Worm (Caenorhabditis elegans): Measurements from ENCODE around the gene lsm-5.

Gene lsm-5

DNA sequence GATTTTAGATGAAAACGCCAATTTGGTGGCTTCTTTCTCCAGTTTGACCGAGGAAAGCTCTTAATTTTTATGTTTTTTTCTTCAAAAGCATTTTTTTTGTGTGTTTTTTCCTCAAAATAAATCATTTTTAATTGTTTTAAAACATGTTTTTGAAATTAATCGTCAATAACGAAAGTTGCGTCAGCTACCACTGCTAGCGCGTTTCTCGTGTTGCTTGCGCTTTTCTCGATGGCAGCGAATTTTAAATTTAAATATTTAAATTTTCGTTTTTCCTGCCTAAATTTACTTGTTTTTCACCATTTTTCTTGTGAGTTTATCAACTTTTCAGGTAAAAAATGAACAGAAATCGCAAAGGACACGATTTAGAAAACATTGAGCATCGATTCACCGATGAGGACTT lies 32.3 kb upstream of the lsm-5 start, which contains the start of gene prde-1:
prde-1 (plus strand) TSS at position 322 of the 400 bp plus-strand sequence.
- TF ChIP-seq egl-27 (tag; optimal IDR thresholded peaks at IDR 0.05) (no peak), nhr-102 (tag; optimal IDR thresholded peaks at IDR 0.05) (no peak), F49E8.2 (tag; optimal IDR thresholded peaks at IDR 0.05; ENCODE audit: borderline replicate concordance) (peak; percentile 50), mdl-1 (tag; optimal IDR thresholded peaks at IDR 0.05) (no peak)

DNA sequence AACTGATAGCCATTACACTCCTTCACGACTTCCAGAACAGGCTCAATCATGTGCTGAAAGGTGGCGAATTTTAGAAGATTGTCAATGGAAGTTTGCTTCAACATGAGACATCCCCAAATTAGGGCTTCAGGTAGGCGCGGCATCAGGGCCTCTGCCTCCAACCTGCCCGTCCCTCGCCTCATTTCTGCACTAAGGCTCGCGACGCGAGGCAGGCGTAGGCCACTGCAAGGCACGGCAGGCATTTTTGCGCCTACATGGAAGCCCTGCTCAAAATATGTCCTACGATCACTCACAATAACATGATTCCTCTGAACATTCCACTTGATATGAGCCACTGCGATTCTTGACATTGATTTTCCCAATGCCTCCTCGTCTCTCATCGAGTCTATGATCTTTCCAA lies 26.9 kb upstream of the lsm-5 start:
- 0 out of 2 replicates have a peak, but pooled peaks have one; percentile 31 for TF ChIP-seq dmd-8 (GFP tag; IDR thresholded peaks at IDR 0.05)
- TF ChIP-seq set-16 (GFP tag; IDR thresholded peaks at IDR 0.05): peak; percentile 59
- 0 out of 2 replicates have a peak, but pooled peaks have one; percentile 18 for TF ChIP-seq egl-43 (GFP tag; IDR thresholded peaks at IDR 0.05)
- TF ChIP-seq lin-13 (GFP tag; optimal IDR thresholded peaks at IDR 0.05): no peak
- TF ChIP-seq ceh-32 (tag; optimal IDR thresholded peaks at IDR 0.05; ENCODE audit: poor library complexity): no peak

DNA sequence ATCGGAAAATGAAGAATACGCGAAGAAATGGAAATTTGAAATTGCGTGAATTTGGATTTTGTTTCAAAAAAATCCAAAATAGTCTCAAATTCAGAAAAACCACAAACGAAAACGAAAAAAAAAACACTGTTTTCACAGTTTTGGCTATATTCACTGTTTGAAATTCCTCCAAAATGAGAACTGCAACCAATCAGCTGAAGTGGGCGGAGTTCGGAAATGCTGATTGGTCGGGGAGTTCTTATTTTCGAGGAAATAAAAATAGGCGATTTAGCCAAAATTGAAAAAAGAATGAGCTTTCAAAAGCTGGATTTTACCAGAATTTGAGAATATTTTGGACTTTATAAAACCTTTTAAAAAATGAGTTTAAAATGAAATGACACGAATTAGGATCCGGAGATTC lies 25.3 kb upstream of the lsm-5 start, which contains the start of gene glb-14:
glb-14 (minus strand) TSS at position 97 of the 400 bp plus-strand sequence.
- TF ChIP-seq cey-2 (tag; optimal IDR thresholded peaks at IDR 0.05; ENCODE audit: borderline replicate concordance, insufficient read depth) (no peak), ZK546.5 (tag; optimal IDR thresholded peaks at IDR 0.05) (no peak), D1046.2 (GFP tag; IDR thresholded peaks at IDR 0.05) (no peak), R02D3.7 (tag; optimal IDR thresholded peaks at IDR 0.05) (no peak), lim-7 (GFP tag; IDR thresholded peaks at IDR 0.05) (no peak), F10B5.3 (tag; optimal IDR thresholded peaks at IDR 0.05) (no peak), lin-13 (GFP tag; optimal IDR thresholded peaks at IDR 0.05) (no peak), T26A8.4 (GFP tag; IDR thresholded peaks at IDR 0.05) (no peak), nhr-111 (GFP tag; optimal IDR thresholded peaks at IDR 0.05) (no peak), mxl-3 (GFP tag; optimal IDR thresholded peaks at IDR 0.05) (no peak), mxl-2 (GFP tag; conservative IDR thresholded peaks at IDR 0.05) (no peak), nhr-48 (tag; optimal IDR thresholded peaks at IDR 0.05) (no peak), ZK337.2 (GFP tag; IDR thresholded peaks at IDR 0.05) (no peak)

DNA sequence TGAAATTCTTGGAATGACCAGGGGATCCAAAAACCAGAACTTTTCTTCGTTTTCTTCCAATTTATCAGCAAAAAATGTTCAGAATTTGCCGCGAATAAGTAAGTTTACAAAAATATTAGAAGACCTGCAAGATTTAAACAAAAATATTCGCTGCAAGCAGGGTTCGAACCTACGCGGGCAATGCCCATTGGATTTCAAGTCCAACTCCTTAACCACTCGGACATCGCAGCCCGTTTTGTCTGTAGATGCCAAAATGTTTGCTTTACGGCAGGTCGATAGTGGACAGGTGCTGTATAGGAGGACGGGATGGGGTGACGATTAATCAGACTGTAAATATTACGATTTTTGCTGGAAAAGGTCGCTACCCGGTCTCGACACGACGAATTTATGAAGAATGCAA lies 22.5 kb upstream of the lsm-5 start:
- TF ChIP-seq ama-1 (optimal IDR thresholded peaks at IDR 0.05) (no peak), tra-1 (GFP tag; IDR thresholded peaks at IDR 0.05) (peak; percentile 56; the same call in 1 of the 2 replicates), zag-1 (tag; optimal IDR thresholded peaks at IDR 0.05) (no peak), unc-62 (GFP tag; optimal IDR thresholded peaks at IDR 0.05 in 1 of 2) (no peak), unc-62 (tag; optimal IDR thresholded peaks at IDR 0.05) (no peak), dve-1 (tag; optimal IDR thresholded peaks at IDR 0.05; ENCODE audit: insufficient read depth) (no peak), pqm-1 (tag; optimal IDR thresholded peaks at IDR 0.05) (no peak), dmd-6 (GFP tag; IDR thresholded peaks at IDR 0.05) (peak; percentile 39), ceh-20 (GFP tag; IDR thresholded peaks at IDR 0.05) (no peak), lin-1 (GFP tag; IDR thresholded peaks at IDR 0.05) (peak; percentile 55; the same call in 1 of the 2 replicates), aha-1 (tag) (no peak), nhr-48 (tag; optimal IDR thresholded peaks at IDR 0.05) (peak; percentile 2), nhr-237 (tag; optimal IDR thresholded peaks at IDR 0.05) (no peak), set-16 (GFP tag; IDR thresholded peaks at IDR 0.05) (no peak), gei-8 (GFP tag; optimal IDR thresholded peaks at IDR 0.05) (peak; percentile 53), ceh-44 (GFP tag; IDR thresholded peaks at IDR 0.05) (peak; percentile 77; the same call in 1 of the 2 replicates), F49E8.2 (tag; optimal IDR thresholded peaks at IDR 0.05; ENCODE audit: borderline replicate concordance) (no peak), egl-43 (GFP tag; IDR thresholded peaks at IDR 0.05) (peak; percentile 87), spr-1 (tag; optimal IDR thresholded peaks at IDR 0.05) (peak; percentile 9), mxl-2 (GFP tag; conservative IDR thresholded peaks at IDR 0.05) (no peak), ces-1 (GFP tag; optimal IDR thresholded peaks at IDR 0.05) (no peak), Y5F2A.4 (GFP tag; optimal IDR thresholded peaks at IDR 0.05) (peak; percentile 33), vab-7 (GFP tag; IDR thresholded peaks at IDR 0.05) (peak; percentile 85), mdl-1 (tag; optimal IDR thresholded peaks at IDR 0.05) (no peak), pha-4 (GFP tag; IDR thresholded peaks at IDR 0.05) (peak; percentile 67), pha-4 (tag; optimal IDR thresholded peaks at IDR 0.05) (no peak), mep-1 (tag; optimal IDR thresholded peaks at IDR 0.05) (no peak), dmd-8 (GFP tag; IDR thresholded peaks at IDR 0.05) (peak; percentile 76; the same call in 1 of the 2 replicates), nhr-111 (GFP tag; optimal IDR thresholded peaks at IDR 0.05) (peak; percentile 28), lin-38 (GFP tag; IDR thresholded peaks at IDR 0.05) (peak; percentile 66), saeg-2 (GFP tag; IDR thresholded peaks at IDR 0.05) (peak; percentile 20; the same call in 1 of the 2 replicates), spr-3 (GFP tag; optimal IDR thresholded peaks at IDR 0.05) (peak; percentile 13)
